Worm (Caenorhabditis elegans) whole organism, late embryonic: ENCODE measurements around the gene sid-5.
A peak's percentile ranks its signal among the peaks of the same experiment; 100 is the strongest.

Source experiments
- F13H6.1 ChIP-seq: sonication (generic microtip); optimal IDR thresholded peaks from 2 replicates; lab custom pipeline; 2016; ENCODE audit warnings: missing genetic modification characterization, missing compliant biosample characterization
- ama-1 ChIP-seq: fragments of 150-350 bp; optimal IDR thresholded peaks from 2 replicates; lab custom pipeline; 2014
- ceh-18 ChIP-seq: sonication (generic microtip); optimal IDR thresholded peaks from 2 replicates; lab custom pipeline; 2016; ENCODE audit warnings: missing genetic modification characterization, missing compliant biosample characterization
- ceh-19 ChIP-seq: fragments of 200-800 bp; sonication (Bioruptor generic); optimal IDR thresholded peaks from 2 replicates; lab custom pipeline; 2018; ENCODE audit warnings: mild to moderate bottlenecking, missing genetic modification characterization, missing compliant biosample characterization
- ceh-31 ChIP-seq: sonication (generic microtip); optimal IDR thresholded peaks from 2 replicates; lab custom pipeline; 2016; ENCODE audit warnings: missing genetic modification characterization, missing compliant biosample characterization
- ceh-34 ChIP-seq: sonication (generic microtip); optimal IDR thresholded peaks from 2 replicates; lab custom pipeline; 2016; ENCODE audit warnings: mild to moderate bottlenecking, missing genetic modification characterization, missing compliant biosample characterization
- ceh-9 ChIP-seq: sonication (generic microtip); optimal IDR thresholded peaks from 2 replicates; lab custom pipeline; 2016; ENCODE audit warnings: mild to moderate bottlenecking, missing genetic modification characterization, inconsistent platforms, missing compliant biosample characterization
- che-1 ChIP-seq: sonication (generic microtip); optimal IDR thresholded peaks from 2 replicates; lab custom pipeline; 2016; ENCODE audit warnings: mild to moderate bottlenecking, missing genetic modification characterization, missing compliant biosample characterization
- dmd-4 ChIP-seq: sonication (generic microtip); optimal IDR thresholded peaks from 2 replicates; lab custom pipeline; 2016; ENCODE audit warnings: borderline replicate concordance, missing genetic modification characterization, missing compliant biosample characterization
- dve-1 ChIP-seq: sonication (generic microtip); optimal IDR thresholded peaks from 2 replicates; lab custom pipeline; 2017; ENCODE audit warnings: antibody characterized with exemption, mild to moderate bottlenecking, missing genetic modification characterization, missing compliant biosample characterization
- fkh-6 ChIP-seq: sonication (generic microtip); optimal IDR thresholded peaks from 2 replicates; lab custom pipeline; 2016; ENCODE audit warnings: missing genetic modification characterization, missing compliant biosample characterization
- hlh-6 ChIP-seq: sonication (generic microtip); optimal IDR thresholded peaks from 2 replicates; lab custom pipeline; 2016; ENCODE audit warnings: missing genotype, missing genetic modification characterization, missing compliant biosample characterization
- hlh-8 ChIP-seq: sonication (generic microtip); optimal IDR thresholded peaks from 2 replicates; lab custom pipeline; 2016; ENCODE audit warnings: missing genotype, missing genetic modification characterization, missing compliant biosample characterization
- lin-11 ChIP-seq: fragments of 200-800 bp; sonication (Bioruptor generic); optimal IDR thresholded peaks from 2 replicates; lab custom pipeline; 2018; ENCODE audit warnings: mild to moderate bottlenecking, missing genetic modification characterization, missing compliant biosample characterization
- nfya-1 ChIP-seq: sonication (generic microtip); optimal IDR thresholded peaks from 2 replicates; lab custom pipeline; 2017; ENCODE audit warnings: missing genetic modification characterization, mild to moderate bottlenecking, missing compliant biosample characterization, antibody characterized with exemption, moderate library complexity
- npax-4 ChIP-seq: sonication (generic microtip); optimal IDR thresholded peaks from 2 replicates; lab custom pipeline; 2016; ENCODE audit warnings: missing genetic modification characterization, missing compliant biosample characterization
- pax-1 ChIP-seq: fragments of 150-350 bp; optimal IDR thresholded peaks from 2 replicates; lab custom pipeline; 2014; ENCODE audit warnings: missing biosample characterization, missing genetic modification characterization
- pha-4 ChIP-seq: fragments of 150-350 bp; optimal IDR thresholded peaks from 2 replicates; lab custom pipeline; 2018; ENCODE audit warnings: missing biosample characterization, missing genetic modification reagents, missing genetic modification characterization
- pqm-1 ChIP-seq: sonication (generic microtip); optimal IDR thresholded peaks from 2 replicates; lab custom pipeline; 2016; ENCODE audit warnings: missing genetic modification characterization, missing compliant biosample characterization
- pros-1 ChIP-seq: fragments of 150-350 bp; optimal IDR thresholded peaks from 2 replicates; lab custom pipeline; 2014; ENCODE audit warnings: missing biosample characterization, missing genetic modification reagents, missing genetic modification characterization
- ref-2 ChIP-seq: sonication (generic microtip); optimal IDR thresholded peaks from 2 replicates; lab custom pipeline; 2016; ENCODE audit warnings: missing genetic modification characterization, missing compliant biosample characterization
- sox-2 ChIP-seq: fragments of 200-800 bp; sonication (Bioruptor generic); IDR thresholded peaks from 2 replicates; pipeline ENCODE4 v1.3.6; 2022; ENCODE audit warnings: missing genetic modification reagents, missing genetic modification characterization, missing compliant biosample characterization
- sox-4 ChIP-seq: sonication (generic microtip); optimal IDR thresholded peaks from 2 replicates; lab custom pipeline; 2017; ENCODE audit warnings: mild to moderate bottlenecking, missing genetic modification characterization, inconsistent platforms, missing compliant biosample characterization
- tbx-2 ChIP-seq: sonication (generic microtip); optimal IDR thresholded peaks from 2 replicates; lab custom pipeline; 2016; ENCODE audit warnings: missing genetic modification characterization, missing compliant biosample characterization
- unc-42 ChIP-seq: sonication (generic microtip); optimal IDR thresholded peaks from 2 replicates; lab custom pipeline; 2016; ENCODE audit warnings: missing genotype, missing genetic modification characterization, missing compliant biosample characterization
- unc-86 ChIP-seq: sonication (generic microtip); optimal IDR thresholded peaks from 2 replicates; lab custom pipeline; 2016; ENCODE audit warnings: missing genetic modification characterization, missing compliant biosample characterization
- zip-5 ChIP-seq: sonication (generic microtip); optimal IDR thresholded peaks from 2 replicates; lab custom pipeline; 2016; ENCODE audit warnings: missing genetic modification characterization, missing compliant biosample characterization

Gene sid-5

ce11 chrX:6953339-6953738, 48.8 kb downstream of the sid-5 start:
- TF ChIP-seq hlh-8 (tag; lab: Kevin White, UChicago) (no peak), tbx-2 (tag; lab: Kevin White, UChicago) (no peak), che-1 (tag; lab: Kevin White, UChicago) (no peak), unc-42 (tag; lab: Kevin White, UChicago) (peak; percentile 10), pax-1 (tag; lab: Kevin White, UChicago) (no peak), nfya-1 (no peak), ceh-9 (tag; lab: Kevin White, UChicago) (no peak), pha-4 (tag; lab: Kevin White, UChicago) (no peak), ama-1 (lab: Kevin White, UChicago) (no peak), pqm-1 (tag; lab: Kevin White, UChicago) (no peak), dve-1 (tag; lab: Kevin White, UChicago) (no peak), fkh-6 (tag; lab: Kevin White, UChicago) (no peak), sox-4 (tag; lab: Kevin White, UChicago) (peak; percentile 18), ceh-19 (GFP tag; lab: Kevin White, UChicago) (no peak), ceh-34 (no peak), npax-4 (tag; lab: Kevin White, UChicago) (no peak), sox-2 (no peak), ceh-18 (tag; lab: Kevin White, UChicago) (no peak), ceh-31 (tag; lab: Kevin White, UChicago) (peak; percentile 61), dmd-4 (tag; lab: Kevin White, UChicago) (no peak), ref-2 (peak; percentile 31), unc-86 (no peak), F13H6.1 (tag; lab: Kevin White, UChicago) (no peak), hlh-6 (tag; lab: Kevin White, UChicago) (peak; percentile 8), pros-1 (tag; lab: Kevin White, UChicago) (no peak), lin-11 (tag; lab: Kevin White, UChicago) (no peak), zip-5 (tag; lab: Kevin White, UChicago) (no peak)
